Worm (Caenorhabditis elegans) whole organism, L4 larva: ENCODE results near the gene dnj-5.

Experiments used
- ceh-28 ChIP-seq: fragments of 150-350 bp; optimal IDR thresholded peaks from 2 replicates; lab custom pipeline; 2014; ENCODE audit warnings: missing biosample characterization, missing genetic modification reagents, missing genetic modification characterization
- ces-1 ChIP-seq: fragments of 150-350 bp; sonication (generic microtip); optimal IDR thresholded peaks from 4 replicates; lab custom pipeline; 2014; ENCODE audit warnings: missing biosample characterization, missing genetic modification reagents, missing genetic modification characterization
- fos-1 ChIP-seq: fragments of 150-350 bp; optimal IDR thresholded peaks from 2 replicates; lab custom pipeline; 2014; ENCODE audit warnings: missing biosample characterization, missing genetic modification characterization
- nhr-10 ChIP-seq: fragments of 150-350 bp; optimal IDR thresholded peaks from 2 replicates; lab custom pipeline; 2014; ENCODE audit warnings: missing biosample characterization, missing genetic modification characterization
- nhr-11 ChIP-seq: fragments of 150-350 bp; optimal IDR thresholded peaks from 2 replicates; lab custom pipeline; 2014; ENCODE audit warnings: missing biosample characterization, missing genetic modification characterization
- skn-1 ChIP-seq: fragments of 150-350 bp; optimal IDR thresholded peaks from 2 replicates; lab custom pipeline; 2014; ENCODE audit warnings: missing biosample characterization, missing genetic modification characterization

ce11 chrII:6900708-6901107 is 42.6 kb upstream of the dnj-5 start:
- TF ChIP-seq nhr-10 (tag; lab: Kevin White, UChicago), result no peak
- no peak for TF ChIP-seq ces-1 (GFP tag; lab: Kevin White, UChicago)
- no peak for TF ChIP-seq nhr-11
- no peak for TF ChIP-seq skn-1 (tag; lab: Kevin White, UChicago)
- TF ChIP-seq fos-1, result no peak
- no peak for TF ChIP-seq ceh-28
